Worm (Caenorhabditis elegans): ENCODE measurements around the gene ubxn-4.

Gene ubxn-4

ce11 chrIII:8405449-8405962 is at the start of gene ubxn-4, which contains the start of gene cyy-1:
TSS of gene ubxn-4 (minus strand) at chrIII:8405562.
TSS of gene cyy-1 (plus strand) at chrIII:8405874.
- TF ChIP-seq unc-62 (GFP tag; optimal IDR thresholded peaks at IDR 0.05), result no peak

ce11 chrIII:8451181-8451580 is 45.8 kb upstream of the ubxn-4 start:
- TF ChIP-seq unc-62 (GFP tag; optimal IDR thresholded peaks at IDR 0.05), result no peak

- TF ChIP-seq unc-62 (GFP tag; optimal IDR thresholded peaks at IDR 0.05), result no peak
Observed at ce11 chrIII:8450494-8450893, 45.1 kb upstream of the ubxn-4 start.

- no peak for TF ChIP-seq unc-62 (GFP tag; optimal IDR thresholded peaks at IDR 0.05)
Observed at ce11 chrIII:8449160-8449807, 43.9 kb upstream of the ubxn-4 start, which contains the start of gene mrpl-32. TSS of gene mrpl-32 (plus strand) at chrIII:8449757.

- TF ChIP-seq unc-62 (GFP tag; optimal IDR thresholded peaks at IDR 0.05), result no peak
Observed at ce11 chrIII:8446940-8447403, 41.6 kb upstream of the ubxn-4 start, which contains the start of gene rpn-3. TSS of gene rpn-3 (plus strand) at chrIII:8447353.

- TF ChIP-seq unc-62 (GFP tag; optimal IDR thresholded peaks at IDR 0.05), result no peak
Observed at ce11 chrIII:8446534-8446933, 41.2 kb upstream of the ubxn-4 start, which contains the start of gene hsp-110. TSS of gene hsp-110 (minus strand) at chrIII:8446909.

ce11 chrIII:8446061-8446460 is 40.7 kb upstream of the ubxn-4 start:
- TF ChIP-seq unc-62 (GFP tag; optimal IDR thresholded peaks at IDR 0.05), result no peak

- TF ChIP-seq unc-62 (GFP tag; optimal IDR thresholded peaks at IDR 0.05), result no peak
Observed at ce11 chrIII:8444433-8445090, 39.2 kb upstream of the ubxn-4 start.

- no peak for TF ChIP-seq unc-62 (GFP tag; optimal IDR thresholded peaks at IDR 0.05)
Observed at ce11 chrIII:8443557-8444131, 38.3 kb upstream of the ubxn-4 start, which contains the start of gene ufbp-1. TSS of gene ufbp-1 (minus strand) at chrIII:8443607.

ce11 chrIII:8439312-8439711 is 34.0 kb upstream of the ubxn-4 start, which contains the start of gene pqn-96:
TSS of gene pqn-96 (minus strand) at chrIII:8439412.
- TF ChIP-seq unc-62 (GFP tag; optimal IDR thresholded peaks at IDR 0.05), result no peak

ce11 chrIII:8437763-8438414 is 32.5 kb upstream of the ubxn-4 start:
- TF ChIP-seq unc-62 (GFP tag; optimal IDR thresholded peaks at IDR 0.05), result no peak

- no peak for TF ChIP-seq unc-62 (GFP tag; optimal IDR thresholded peaks at IDR 0.05)
Observed at ce11 chrIII:8435074-8435473, 29.7 kb upstream of the ubxn-4 start, which contains the start of gene ZK1236.9. TSS of gene ZK1236.9 (minus strand) at chrIII:8435174.

- TF ChIP-seq unc-62 (GFP tag; optimal IDR thresholded peaks at IDR 0.05), result no peak
Observed at ce11 chrIII:8432143-8432542, 26.8 kb upstream of the ubxn-4 start, which contains the start of gene ZK1236.5. TSS of gene ZK1236.5 (minus strand) at chrIII:8432214.

ce11 chrIII:8429497-8429896 is 24.1 kb upstream of the ubxn-4 start:
- no peak for TF ChIP-seq unc-62 (GFP tag; optimal IDR thresholded peaks at IDR 0.05)

ce11 chrIII:8429035-8429434 is 23.7 kb upstream of the ubxn-4 start, which contains the start of gene ZK1236.1:
TSS of gene ZK1236.1 (plus strand) at chrIII:8429297.
- no peak for TF ChIP-seq unc-62 (GFP tag; optimal IDR thresholded peaks at IDR 0.05)
